Worm (Caenorhabditis elegans) whole organism, young adult: Measurements from ENCODE around the gene sri-26.

Experiments used
- D2030.7 ChIP-seq: fragments of 200-800 bp; sonication (Bioruptor generic); IDR thresholded peaks from 2 replicates; pipeline ENCODE4 v1.3.6; 2022; ENCODE audit warnings: missing genetic modification reagents, missing genetic modification characterization, missing compliant biosample characterization
- F22D6.2 ChIP-seq: sonication (generic microtip); optimal IDR thresholded peaks from 2 replicates; lab custom pipeline; 2016; ENCODE audit warnings: mild to moderate bottlenecking, missing genetic modification characterization, missing compliant biosample characterization
- F23B12.7 ChIP-seq: sonication (generic microtip); optimal IDR thresholded peaks from 2 replicates; lab custom pipeline; 2017; ENCODE audit warnings: missing genetic modification characterization, mild to moderate bottlenecking, missing compliant biosample characterization, antibody characterized with exemption, moderate library complexity; ENCODE audit not compliant: insufficient read depth
- F33H1.4 ChIP-seq: fragments of 200-800 bp; sonication (Bioruptor generic); IDR thresholded peaks from 2 replicates; pipeline ENCODE4 v1.3.6; 2022; ENCODE audit warnings: missing genetic modification reagents, missing genetic modification characterization, missing compliant biosample characterization
- F39B2.1 ChIP-seq: fragments of 200-800 bp; sonication (Bioruptor generic); IDR thresholded peaks from 2 replicates; pipeline ENCODE4 v1.3.6; 2022; ENCODE audit warnings: missing genetic modification reagents, missing genetic modification characterization, missing compliant biosample characterization
- F49E8.2 ChIP-seq: sonication (generic microtip); optimal IDR thresholded peaks from 3 replicates; lab custom pipeline; 2017; ENCODE audit warnings: missing genetic modification characterization, mild to moderate bottlenecking, missing compliant biosample characterization, antibody characterized with exemption, moderate library complexity; ENCODE audit not compliant: insufficient read depth
- F52B5.7 ChIP-seq: sonication (generic microtip); optimal IDR thresholded peaks from 2 replicates; lab custom pipeline; 2016; ENCODE audit warnings: mild to moderate bottlenecking, missing genetic modification characterization, missing compliant biosample characterization
- T26A5.8 ChIP-seq: sonication (generic microtip); optimal IDR thresholded peaks from 2 replicates; lab custom pipeline; 2016; ENCODE audit warnings: missing genetic modification characterization, missing compliant biosample characterization
- akir-1 ChIP-seq: fragments of 200-800 bp; sonication (Bioruptor generic); optimal IDR thresholded peaks from 2 replicates; lab custom pipeline; 2018; ENCODE audit warnings: mild to moderate bottlenecking, missing genetic modification characterization, moderate library complexity, missing compliant biosample characterization
- aptf-2 ChIP-seq: fragments of 200-800 bp; sonication (Bioruptor generic); conservative IDR thresholded peaks from 2 replicates; pipeline ENCODE4 v1.3.6; 2022; ENCODE audit warnings: missing genetic modification reagents, missing genetic modification characterization, missing compliant biosample characterization
- bed-1 ChIP-seq: fragments of 200-800 bp; sonication (Bioruptor generic); IDR thresholded peaks from 2 replicates; pipeline ENCODE4 v1.3.6; 2022; ENCODE audit warnings: missing genetic modification reagents, missing genetic modification characterization, missing compliant biosample characterization
- cebp-1 ChIP-seq, 2 experiments: fragments of 200-800 bp in 1 of 2; sonication (Bioruptor generic) in 1 of 2; sonication (generic microtip) in 1 of 2; IDR thresholded peaks in 1 of 2; optimal IDR thresholded peaks in 1 of 2; 2 replicates each; pipeline versions ENCODE4 v1.3.6 to Lab custom; 2017 to 2022; ENCODE audit warnings: missing compliant biosample characterization in 2 of 2, missing genetic modification characterization in 2 of 2, mild to moderate bottlenecking in 1 of 2, missing genetic modification reagents in 1 of 2, moderate library complexity in 1 of 2
- ceh-100 ChIP-seq: fragments of 200-800 bp; sonication (Bioruptor generic); IDR thresholded peaks from 2 replicates; pipeline ENCODE4 v1.3.6; 2022; ENCODE audit warnings: missing genetic modification reagents, missing genetic modification characterization, missing compliant biosample characterization
- ceh-40 ChIP-seq: fragments of 200-800 bp; sonication (Bioruptor generic); IDR thresholded peaks from 2 replicates; pipeline ENCODE4 v1.3.6; 2022; ENCODE audit warnings: missing genetic modification characterization, missing compliant biosample characterization
- ceh-79 ChIP-seq: sonication (generic microtip); optimal IDR thresholded peaks from 2 replicates; lab custom pipeline; 2017; ENCODE audit warnings: mild to moderate bottlenecking, missing genetic modification characterization, missing compliant biosample characterization
- ceh-91 ChIP-seq: fragments of 200-800 bp; sonication (Bioruptor generic); IDR thresholded peaks from 2 replicates; pipeline ENCODE4 v1.3.6; 2022; ENCODE audit warnings: missing genetic modification reagents, missing genetic modification characterization, missing compliant biosample characterization
- chd-7 ChIP-seq: sonication (generic microtip); optimal IDR thresholded peaks from 2 replicates; lab custom pipeline; 2016; ENCODE audit warnings: mild to moderate bottlenecking, missing genetic modification characterization, moderate library complexity, missing compliant biosample characterization
- dox-1 ChIP-seq: fragments of 200-800 bp; sonication (Bioruptor generic); IDR thresholded peaks from 2 replicates; pipeline ENCODE4 v1.3.6; 2022; ENCODE audit warnings: missing genetic modification reagents, missing genetic modification characterization, missing compliant biosample characterization
- dpff-1 ChIP-seq: sonication (generic microtip); optimal IDR thresholded peaks from 2 replicates; lab custom pipeline; 2017; ENCODE audit warnings: mild to moderate bottlenecking, missing genetic modification characterization, missing compliant biosample characterization
- egl-18 ChIP-seq: fragments of 200-800 bp; sonication (Bioruptor generic); IDR thresholded peaks from 2 replicates; pipeline ENCODE4 v1.3.6; 2022; ENCODE audit warnings: missing genetic modification reagents, missing genetic modification characterization, missing compliant biosample characterization
- egrh-3 ChIP-seq: fragments of 200-800 bp; sonication (Bioruptor generic); IDR thresholded peaks from 2 replicates; pipeline ENCODE4 v1.3.6; 2022; ENCODE audit warnings: missing genetic modification reagents, missing genetic modification characterization, missing compliant biosample characterization
- ekl-4 ChIP-seq: fragments of 200-800 bp; sonication (Bioruptor generic); IDR thresholded peaks from 2 replicates; pipeline ENCODE4 v1.3.6; 2022; ENCODE audit warnings: missing genetic modification reagents, missing genetic modification characterization, missing compliant biosample characterization
- gei-17 ChIP-seq: fragments of 200-800 bp; sonication (Bioruptor generic); optimal IDR thresholded peaks from 2 replicates; lab custom pipeline; 2018; ENCODE audit warnings: mild to moderate bottlenecking, missing genetic modification characterization, missing compliant biosample characterization
- hlh-26 ChIP-seq: fragments of 200-800 bp; sonication (Bioruptor generic); conservative IDR thresholded peaks from 2 replicates; pipeline ENCODE4 v1.3.6; 2022; ENCODE audit warnings: missing genetic modification reagents, missing genetic modification characterization, missing compliant biosample characterization
- hmg-20 ChIP-seq: fragments of 200-800 bp; sonication (Bioruptor generic); IDR thresholded peaks from 2 replicates; pipeline ENCODE4 v1.3.6; 2022; ENCODE audit warnings: missing genetic modification reagents, missing genetic modification characterization, missing compliant biosample characterization
- lag-1 ChIP-seq: fragments of 200-800 bp; sonication (Bioruptor generic); IDR thresholded peaks from 2 replicates; pipeline ENCODE4 v1.3.6; 2022; ENCODE audit warnings: missing genetic modification reagents, missing genetic modification characterization, missing compliant biosample characterization
- lin-26 ChIP-seq: fragments of 200-800 bp; sonication (Bioruptor generic); IDR thresholded peaks from 2 replicates; pipeline ENCODE4 v1.3.6; 2022; ENCODE audit warnings: missing genetic modification reagents, missing genetic modification characterization, missing compliant biosample characterization
- madf-10 ChIP-seq: sonication (generic microtip); optimal IDR thresholded peaks from 2 replicates; lab custom pipeline; 2016; ENCODE audit warnings: mild to moderate bottlenecking, missing genetic modification characterization, missing compliant biosample characterization
- madf-3 ChIP-seq: fragments of 200-800 bp; sonication (Bioruptor generic); IDR thresholded peaks from 2 replicates; pipeline ENCODE4 v1.3.6; 2022; ENCODE audit warnings: missing genetic modification reagents, missing genetic modification characterization, missing compliant biosample characterization
- mcd-1 ChIP-seq: fragments of 200-800 bp; sonication (Bioruptor generic); IDR thresholded peaks from 2 replicates; pipeline ENCODE4 v1.3.6; 2022; ENCODE audit warnings: missing genetic modification reagents, missing genetic modification characterization, missing compliant biosample characterization
- mxl-1 ChIP-seq: sonication (generic microtip); optimal IDR thresholded peaks from 2 replicates; lab custom pipeline; 2016; ENCODE audit warnings: missing genetic modification characterization, missing compliant biosample characterization
- nfya-2 ChIP-seq: fragments of 200-800 bp; sonication (Bioruptor generic); IDR thresholded peaks from 2 replicates; pipeline ENCODE4 v1.3.6; 2022; ENCODE audit warnings: missing genetic modification reagents, missing genetic modification characterization, missing compliant biosample characterization
- nhr-179 ChIP-seq: sonication (generic microtip); optimal IDR thresholded peaks from 2 replicates; lab custom pipeline; 2016; ENCODE audit warnings: mild to moderate bottlenecking, missing genetic modification characterization, missing compliant biosample characterization
- nhr-80 ChIP-seq: sonication (generic microtip); optimal IDR thresholded peaks from 2 replicates; lab custom pipeline; 2016; ENCODE audit warnings: missing genetic modification characterization, missing compliant biosample characterization
- repo-1 ChIP-seq: sonication (generic microtip); optimal IDR thresholded peaks from 2 replicates; lab custom pipeline; 2017; ENCODE audit warnings: mild to moderate bottlenecking, missing genetic modification characterization, missing compliant biosample characterization
- sea-2 ChIP-seq: fragments of 200-800 bp; sonication (Bioruptor generic); IDR thresholded peaks from 2 replicates; pipeline ENCODE4 v1.3.6; 2022; ENCODE audit warnings: missing genetic modification characterization, missing compliant biosample characterization
- snpc-4 ChIP-seq, 5 experiments: fragments of 150-350 bp in 1 of 5; sonication (generic microtip) in 4 of 5; optimal IDR thresholded peaks; 2 replicates each; lab custom pipeline; 2014 to 2018; ENCODE audit warnings: missing genetic modification characterization in 5 of 5, missing biosample characterization in 3 of 5, antibody characterized with exemption in 2 of 5, mild to moderate bottlenecking in 2 of 5, missing compliant biosample characterization in 2 of 5, missing genotype in 2 of 5, moderate library complexity in 2 of 5, missing genetic modification reagents in 1 of 5
- somi-1 ChIP-seq: fragments of 200-800 bp; sonication (Bioruptor generic); optimal IDR thresholded peaks from 2 replicates; lab custom pipeline; 2018; ENCODE audit warnings: mild to moderate bottlenecking, missing genetic modification characterization, missing compliant biosample characterization
- sptf-2 ChIP-seq: fragments of 200-800 bp; sonication (Bioruptor generic); optimal IDR thresholded peaks from 2 replicates; lab custom pipeline; 2018; ENCODE audit warnings: mild to moderate bottlenecking, missing genetic modification characterization, missing compliant biosample characterization
- tbp1 ChIP-seq: fragments of 200-800 bp; sonication (Bioruptor generic); optimal IDR thresholded peaks from 2 replicates; lab custom pipeline; 2018; ENCODE audit warnings: mild to moderate bottlenecking, missing genetic modification characterization, missing compliant biosample characterization
- tbx-9 ChIP-seq: sonication (generic microtip); optimal IDR thresholded peaks from 2 replicates; lab custom pipeline; 2016; ENCODE audit warnings: borderline replicate concordance, missing genetic modification characterization, inconsistent platforms, missing compliant biosample characterization
- unc-130 ChIP-seq: sonication (generic microtip); optimal IDR thresholded peaks from 2 replicates; lab custom pipeline; 2016; ENCODE audit warnings: missing genetic modification reagents, missing genetic modification characterization, missing compliant biosample characterization
- xnd-1 ChIP-seq: sonication (generic microtip); optimal IDR thresholded peaks from 2 replicates; lab custom pipeline; 2016; ENCODE audit warnings: missing genotype, missing genetic modification reagents, missing genetic modification characterization, missing compliant biosample characterization
- ztf-6 ChIP-seq: fragments of 200-800 bp; sonication (Bioruptor generic); IDR thresholded peaks from 2 replicates; pipeline ENCODE4 v1.3.6; 2022; ENCODE audit warnings: missing genetic modification reagents, missing genetic modification characterization, missing compliant biosample characterization

The sri-26 gene

ce11 chrV:15182407-15182806 lies 32.9 kb upstream of the sri-26 start, which contains the start of gene fbxa-84:
TSS of gene fbxa-84 (plus strand) at chrV:15182440.
- TF ChIP-seq T26A5.8 (tag; lab: Kevin White, UChicago) (no peak), sea-2 (no peak), nhr-80 (tag; lab: Kevin White, UChicago) (peak; percentile 50)

- TF ChIP-seq ekl-4, result 0 out of 2 replicates have a peak, but pooled peaks have one; percentile 52
- no peak for TF ChIP-seq F39B2.1 (GFP tag; lab: Robert Waterston, UW)
- TF ChIP-seq dox-1 (GFP tag; lab: Robert Waterston, UW), result peak; percentile 68
- TF ChIP-seq sea-2, result no peak
- TF ChIP-seq ceh-91 (GFP tag; lab: Robert Waterston, UW), result peak; percentile 74
- TF ChIP-seq F33H1.4 (GFP tag; lab: Robert Waterston, UW), result peak; percentile 67
- TF ChIP-seq nfya-2, result no peak
- no peak for TF ChIP-seq bed-1 (GFP tag; lab: Robert Waterston, UW)
- TF ChIP-seq aptf-2 (GFP tag; lab: Robert Waterston, UW), result no peak
- TF ChIP-seq mcd-1 (GFP tag; lab: Robert Waterston, UW), result peak; percentile 78
- TF ChIP-seq hlh-26 (GFP tag; lab: Robert Waterston, UW), result no peak
- TF ChIP-seq sptf-2 (GFP tag; lab: Kevin White, UChicago), result no peak
- no peak for TF ChIP-seq hmg-20
- peak; percentile 89 for TF ChIP-seq D2030.7 (GFP tag; lab: Robert Waterston, UW)
- TF ChIP-seq lag-1, result no peak
- TF ChIP-seq nhr-179 (tag; lab: Kevin White, UChicago), result no peak
- peak; percentile 61 for TF ChIP-seq tbp1
- no peak for TF ChIP-seq mxl-1
- peak; percentile 2 for TF ChIP-seq unc-130 (GFP tag; lab: Kevin White, UChicago)
- TF ChIP-seq tbx-9 (tag; lab: Kevin White, UChicago), result no peak
- no peak for TF ChIP-seq cebp-1 (GFP tag; IDR thresholded peaks at IDR 0.05; lab: Robert Waterston, UW)
- TF ChIP-seq cebp-1 (tag; optimal IDR thresholded peaks at IDR 0.05; lab: Kevin White, UChicago), result no peak
- no peak for TF ChIP-seq somi-1 (GFP tag; lab: Kevin White, UChicago)
- no peak for TF ChIP-seq egl-18 (GFP tag; lab: Robert Waterston, UW)
- 0 out of 2 replicates have a peak, but pooled peaks have one; percentile 24 for TF ChIP-seq madf-3 (GFP tag; lab: Robert Waterston, UW)
- no peak for TF ChIP-seq ztf-6
- TF ChIP-seq ceh-79 (tag; lab: Kevin White, UChicago), result no peak
- TF ChIP-seq xnd-1 (tag; lab: Kevin White, UChicago), result peak; percentile 95
- TF ChIP-seq lin-26 (GFP tag; lab: Robert Waterston, UW), result no peak
- TF ChIP-seq gei-17, result no peak
- TF ChIP-seq F49E8.2 (tag; lab: Kevin White, UChicago), result peak; percentile 71
- no peak for TF ChIP-seq F22D6.2 (tag; lab: Kevin White, UChicago)
- TF ChIP-seq ceh-40 (GFP tag; lab: Robert Waterston, UW), result no peak
- TF ChIP-seq chd-7 (tag; lab: Kevin White, UChicago), result no peak
- TF ChIP-seq nhr-80 (tag; lab: Kevin White, UChicago), result no peak
- peak; percentile 79 for TF ChIP-seq ceh-100 (GFP tag; lab: Robert Waterston, UW)
- TF ChIP-seq F52B5.7 (tag; lab: Kevin White, UChicago), result no peak
- no peak for TF ChIP-seq snpc-4 (GFP tag; optimal IDR thresholded peaks at IDR 0.05; lab: Kevin White, UChicago)
- peak in 1 of 4 experiments; percentile 25 for TF ChIP-seq snpc-4 (tag; optimal IDR thresholded peaks at IDR 0.05; lab: Kevin White, UChicago)
- no peak for TF ChIP-seq akir-1 (GFP tag; lab: Kevin White, UChicago)
- TF ChIP-seq madf-10 (tag; lab: Kevin White, UChicago), result no peak
- TF ChIP-seq egrh-3 (GFP tag; lab: Robert Waterston, UW), result no peak
- peak; percentile 12 for TF ChIP-seq repo-1
- TF ChIP-seq dpff-1, result no peak
- no peak for TF ChIP-seq F23B12.7 (tag; lab: Kevin White, UChicago)
Measured at ce11 chrV:15184097-15185040, 30.9 kb upstream of the sri-26 start, which contains the start of gene Y75B12B.1. TSS of gene Y75B12B.1 (plus strand) at chrV:15184699.
